Fruit fly (Drosophila melanogaster) S2 (cell line): Measurements from ENCODE around the gene His4r.

Source experiments
- CG8478 ChIP-seq: fragments of >200 bp; optimal IDR thresholded peaks from 2 replicates; lab custom pipeline; 2018
- CTCF ChIP-seq, 2 experiments: fragments of >200 bp; optimal IDR thresholded peaks; 2 replicates each; lab custom pipeline; 2018

His4r gene

dm6 chr3R:14625215-14626156 lies at the start of gene His4r, which contains the start of gene put:
Gene His4r (plus strand): TSS chr3R:14625755.
Gene put (minus strand): TSS chr3R:14625703.
- TF ChIP-seq CTCF (optimal IDR thresholded peaks at IDR 0.05; lab: Kevin White, UChicago) = peak in 1 of 2 experiments; percentile 15
- no peak for TF ChIP-seq CG8478

DNA sequence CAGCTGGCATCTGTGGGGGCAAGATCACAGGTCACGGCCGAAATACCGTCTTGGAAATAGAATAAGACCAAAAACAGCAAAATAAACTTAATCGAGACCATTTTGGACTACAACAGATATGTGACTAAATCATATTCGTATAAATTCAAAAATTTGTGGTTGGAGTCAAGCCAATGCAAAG lies 49.2 kb upstream of the His4r start, which contains the start of gene CG44094:
Gene CG44094 (minus strand): TSS at position 101 of the 181 bp plus-strand sequence.
- TF ChIP-seq CTCF (optimal IDR thresholded peaks at IDR 0.05; lab: Kevin White, UChicago) (no peak), CG8478 (no peak)

- TF ChIP-seq CTCF (optimal IDR thresholded peaks at IDR 0.05; lab: Kevin White, UChicago) (peak; percentile 76 to 81), CG8478 (no peak)
Observed at dm6 chr3R:14576692-14577646, 48.6 kb upstream of the His4r start, which contains the start of gene stumps. Gene stumps (plus strand): TSS chr3R:14577217.

DNA sequence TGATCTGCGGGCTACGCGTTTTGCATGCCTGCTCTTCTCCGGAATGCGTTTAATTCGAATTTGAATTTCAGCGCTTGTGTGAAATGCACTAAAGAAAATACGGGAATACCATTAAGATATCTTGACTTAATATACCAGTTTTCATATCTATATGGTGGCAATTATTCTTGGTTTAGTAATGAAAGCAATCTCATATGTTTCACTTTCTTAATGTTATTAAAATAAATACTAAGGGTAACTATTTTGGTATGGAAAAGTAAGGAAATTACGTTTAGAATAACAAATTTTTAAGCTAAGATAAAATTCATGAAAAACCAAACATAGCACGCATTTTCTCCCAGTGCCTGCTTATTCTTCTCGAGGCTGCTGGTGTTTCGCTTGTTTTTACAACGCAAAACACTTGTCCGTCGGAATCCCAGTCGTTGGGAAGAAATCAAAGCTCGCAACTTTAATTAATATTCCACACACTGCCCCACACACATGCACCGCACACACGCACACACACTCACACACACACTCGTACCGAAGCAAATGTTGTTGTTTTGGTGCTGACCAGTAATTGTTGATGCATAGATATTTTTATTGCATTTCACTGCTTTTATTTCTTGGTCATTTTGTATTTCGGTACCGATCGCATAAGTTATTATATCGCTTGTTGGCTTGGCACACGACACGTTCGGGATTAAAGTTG lies 47.6 kb upstream of the His4r start:
- no peak for TF ChIP-seq CTCF (optimal IDR thresholded peaks at IDR 0.05; lab: Kevin White, UChicago)
- TF ChIP-seq CG8478 = no peak

DNA sequence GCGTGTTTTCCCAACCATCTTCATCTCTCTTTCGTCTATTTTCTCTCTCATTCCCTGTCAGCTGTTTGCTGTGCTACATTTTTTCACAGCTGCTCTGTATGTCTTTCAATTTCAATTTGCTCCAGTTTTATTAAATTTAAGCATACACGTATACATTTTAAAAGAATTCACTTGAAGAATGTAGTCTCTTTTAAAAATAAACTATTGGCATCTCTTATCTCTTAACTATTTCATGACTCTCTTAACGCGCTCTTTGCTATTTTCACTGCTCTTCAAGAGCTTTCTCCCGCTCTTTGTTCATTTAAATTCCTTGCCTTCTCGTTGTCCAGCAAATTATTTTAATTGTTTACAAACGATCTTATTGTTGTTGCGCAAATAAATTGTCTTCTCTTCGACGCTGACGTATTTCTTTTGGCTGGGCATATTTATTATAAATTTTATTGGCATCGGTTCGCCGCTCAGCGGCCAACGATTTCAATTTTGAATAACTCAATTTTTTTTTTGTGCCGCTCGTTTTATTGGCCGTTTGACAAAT lies 45.4 kb upstream of the His4r start:
- TF ChIP-seq CG8478 (no peak), CTCF (optimal IDR thresholded peaks at IDR 0.05; lab: Kevin White, UChicago) (no peak)

dm6 chr3R:14586480-14587443 lies 38.8 kb upstream of the His4r start:
- TF ChIP-seq CTCF (optimal IDR thresholded peaks at IDR 0.05; lab: Kevin White, UChicago) = no peak
- no peak for TF ChIP-seq CG8478

- TF ChIP-seq CG8478 = no peak
- TF ChIP-seq CTCF (optimal IDR thresholded peaks at IDR 0.05; lab: Kevin White, UChicago) = no peak
Observed at dm6 chr3R:14589483-14589882, 36.1 kb upstream of the His4r start.

DNA sequence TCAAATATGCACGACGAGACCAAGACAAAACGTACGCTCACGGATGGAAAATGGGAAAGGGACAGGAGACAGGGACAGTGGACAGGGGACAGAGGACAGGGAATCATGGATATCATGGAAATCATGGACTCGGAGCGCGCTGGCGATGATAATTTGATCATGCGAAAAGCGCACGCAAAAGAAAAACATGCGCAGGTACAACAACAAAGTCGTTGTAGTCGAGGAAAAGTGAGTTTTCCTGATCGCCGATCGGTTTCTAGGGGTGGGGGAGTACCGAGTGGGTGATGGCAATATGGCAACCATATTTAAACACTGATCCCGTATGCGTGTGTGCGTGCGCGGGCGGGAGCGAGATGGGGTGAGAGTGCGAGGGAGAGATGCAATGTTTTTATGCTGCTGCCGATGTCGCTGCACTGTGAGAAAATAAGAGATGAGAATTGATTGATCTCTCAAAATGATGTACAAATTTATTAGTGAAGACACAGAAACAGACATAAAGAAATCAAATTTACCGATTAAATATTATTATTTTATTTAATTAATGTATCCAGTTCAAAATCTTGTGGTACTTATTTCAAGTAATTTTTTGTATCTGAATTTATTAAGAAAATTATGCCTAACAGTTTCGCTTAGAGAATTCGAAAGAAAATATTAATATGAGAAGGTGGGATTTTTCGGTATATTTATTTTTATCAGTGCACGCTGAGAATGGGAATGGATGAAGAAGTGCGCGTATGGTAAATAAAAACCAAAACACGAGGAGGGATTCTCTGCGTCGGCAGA lies 34.6 kb upstream of the His4r start:
- TF ChIP-seq CG8478 (no peak), CTCF (optimal IDR thresholded peaks at IDR 0.05; lab: Kevin White, UChicago) (no peak)

dm6 chr3R:14597935-14598424 lies 27.6 kb upstream of the His4r start:
- TF ChIP-seq CTCF (optimal IDR thresholded peaks at IDR 0.05; lab: Kevin White, UChicago) (no peak), CG8478 (no peak)

DNA sequence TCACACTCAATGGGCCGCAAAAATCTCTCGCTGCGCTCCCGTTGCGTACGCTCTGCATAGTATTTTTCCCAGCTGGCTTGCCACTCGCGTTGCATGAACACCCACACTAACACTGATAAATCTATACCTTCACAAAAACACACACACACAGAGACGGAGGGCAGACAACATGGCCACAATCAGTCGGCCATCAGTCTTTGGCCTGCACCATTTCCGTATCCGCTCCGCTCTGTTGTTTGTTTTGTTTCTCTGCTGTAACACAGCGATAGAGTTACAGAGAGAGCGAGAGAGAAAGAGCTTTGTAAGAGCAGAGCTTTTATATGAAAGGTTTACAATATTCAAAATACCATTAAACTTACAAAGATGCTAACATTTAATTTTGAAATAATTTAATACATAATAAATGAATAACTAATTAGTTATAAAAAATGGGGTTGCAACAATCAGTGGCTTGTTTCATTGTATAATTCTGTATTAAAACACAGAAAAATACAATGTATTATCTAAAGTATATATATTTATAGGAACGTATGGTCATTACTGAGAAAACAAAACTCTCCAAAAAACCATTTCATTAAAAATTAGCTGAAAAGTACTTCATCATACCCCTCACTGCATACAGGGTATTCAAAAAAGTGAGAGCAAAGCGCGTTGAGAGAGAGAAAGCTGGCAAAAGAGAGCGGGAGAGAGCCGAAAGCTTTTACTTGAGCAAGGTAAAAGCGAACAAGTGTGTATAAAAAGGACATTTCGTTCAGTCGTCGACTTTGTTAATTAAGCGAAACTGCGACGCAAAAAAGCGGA lies 16.5 kb upstream of the His4r start, which contains the start of gene CG14853:
Gene CG14853 (plus strand): TSS at position 751 of the 801 bp plus-strand sequence.
- TF ChIP-seq CG8478 (no peak), CTCF (optimal IDR thresholded peaks at IDR 0.05; lab: Kevin White, UChicago) (no peak)

- TF ChIP-seq CTCF (optimal IDR thresholded peaks at IDR 0.05; lab: Kevin White, UChicago) (no peak), CG8478 (no peak)
Observed at dm6 chr3R:14622571-14622970, 3.0 kb upstream of the His4r start.

DNA sequence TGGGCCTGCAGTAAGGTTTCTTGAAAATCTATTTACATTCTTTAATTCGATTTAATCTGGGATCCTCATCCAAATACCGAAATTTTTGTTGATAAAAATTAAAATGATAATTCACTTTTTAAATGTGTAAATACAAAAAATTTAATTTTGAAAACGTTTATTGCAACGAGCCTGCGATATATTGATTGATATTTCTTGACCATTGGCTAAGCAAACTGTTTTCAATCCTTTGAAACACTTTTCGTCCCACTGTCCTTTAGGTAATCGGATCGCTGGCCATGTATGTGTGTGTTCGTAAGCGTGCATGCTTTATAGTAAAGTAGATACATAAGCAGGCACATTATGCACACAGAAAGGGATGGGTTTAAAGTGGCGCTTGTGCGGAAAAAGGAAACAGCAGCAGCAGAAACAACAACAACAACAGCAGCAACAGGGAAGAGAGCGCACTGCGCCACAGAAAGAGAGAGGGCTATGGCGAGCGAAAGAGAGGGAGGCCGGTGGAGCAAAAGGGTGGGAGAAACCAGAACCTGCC lies 1.4 kb upstream of the His4r start:
- TF ChIP-seq CTCF (optimal IDR thresholded peaks at IDR 0.05; lab: Kevin White, UChicago) (no peak), CG8478 (no peak)
